Worm (Caenorhabditis elegans) whole organism, early embryonic: ENCODE results near the gene Y6E2A.1.

Experiments used
- B0310.2 ChIP-seq: sonication (generic microtip); optimal IDR thresholded peaks from 2 replicates; lab custom pipeline; 2016; ENCODE audit warnings: mild to moderate bottlenecking, missing genetic modification characterization, missing compliant biosample characterization
- F13C5.2 ChIP-seq: sonication (generic microtip); optimal IDR thresholded peaks from 2 replicates; lab custom pipeline; 2017; ENCODE audit warnings: mild to moderate bottlenecking, missing genetic modification characterization, inconsistent platforms, missing compliant biosample characterization
- ama-1 ChIP-seq: fragments of 150-350 bp; optimal IDR thresholded peaks from 2 replicates; lab custom pipeline; 2014
- ceh-13 ChIP-seq: fragments of 200-800 bp; sonication (Bioruptor generic); optimal IDR thresholded peaks from 2 replicates; lab custom pipeline; 2018; ENCODE audit warnings: mild to moderate bottlenecking, missing genetic modification characterization, missing compliant biosample characterization
- ets-7 ChIP-seq: sonication (generic microtip); optimal IDR thresholded peaks from 2 replicates; lab custom pipeline; 2016; ENCODE audit warnings: missing genotype, missing genetic modification characterization, missing compliant biosample characterization
- flt-1 ChIP-seq: fragments of 200-800 bp; sonication (Bioruptor generic); IDR thresholded peaks from 2 replicates; pipeline ENCODE4 v1.3.6; 2022; ENCODE audit warnings: missing genetic modification characterization, missing compliant biosample characterization
- hmbx-1 ChIP-seq: sonication (generic microtip); optimal IDR thresholded peaks from 2 replicates; lab custom pipeline; 2016; ENCODE audit warnings: mild to moderate bottlenecking, missing genetic modification characterization, missing compliant biosample characterization
- hmg-4 ChIP-seq: fragments of 200-800 bp; sonication (Bioruptor generic); optimal IDR thresholded peaks from 2 replicates; lab custom pipeline; 2018; ENCODE audit warnings: mild to moderate bottlenecking, missing genetic modification characterization, missing compliant biosample characterization
- hnd-1 ChIP-seq: sonication (generic microtip); optimal IDR thresholded peaks from 2 replicates; lab custom pipeline; 2016; ENCODE audit warnings: missing genetic modification characterization, missing compliant biosample characterization
- pes-1 ChIP-seq: fragments of 200-800 bp; sonication (Bioruptor generic); IDR thresholded peaks from 2 replicates; pipeline ENCODE4 v1.3.6; 2022; ENCODE audit warnings: missing genetic modification reagents, missing genetic modification characterization, missing compliant biosample characterization
- scrt-1 ChIP-seq: fragments of 200-800 bp; sonication (Bioruptor generic); IDR thresholded peaks from 2 replicates; pipeline ENCODE4 v1.3.6; 2022; ENCODE audit warnings: missing genetic modification characterization, missing compliant biosample characterization
- sea-1 ChIP-seq: fragments of 200-800 bp; sonication (Bioruptor generic); conservative IDR thresholded peaks from 2 replicates; pipeline ENCODE4 v1.3.6; 2022; ENCODE audit warnings: missing genetic modification characterization, missing compliant biosample characterization
- tbx-11 ChIP-seq: fragments of 200-800 bp; sonication (Bioruptor generic); IDR thresholded peaks from 2 replicates; pipeline ENCODE4 v1.3.6; 2022; ENCODE audit warnings: missing genetic modification characterization, missing compliant biosample characterization
- tbx-37 ChIP-seq: fragments of 200-800 bp; sonication (Bioruptor generic); conservative IDR thresholded peaks from 2 replicates; pipeline ENCODE4 v1.3.6; 2022; ENCODE audit warnings: missing genetic modification reagents, missing genetic modification characterization, missing compliant biosample characterization

ce11 chrV:15721431-15721830, 11.1 kb upstream of the Y6E2A.1 start:
- TF ChIP-seq ama-1, result no peak
- TF ChIP-seq hmbx-1 (tag; lab: Kevin White, UChicago), result no peak
- no peak for TF ChIP-seq hnd-1 (tag; lab: Kevin White, UChicago)
- TF ChIP-seq tbx-11 (GFP tag; lab: Robert Waterston, UW), result no peak
- TF ChIP-seq ets-7 (tag; lab: Kevin White, UChicago), result no peak
- TF ChIP-seq hmg-4 (GFP tag; lab: Kevin White, UChicago), result no peak
- TF ChIP-seq pes-1 (GFP tag; lab: Robert Waterston, UW), result no peak
- no peak for TF ChIP-seq sea-1 (GFP tag; lab: Robert Waterston, UW)
- no peak for TF ChIP-seq flt-1 (GFP tag; lab: Robert Waterston, UW)
- no peak for TF ChIP-seq tbx-37
- TF ChIP-seq ceh-13 (GFP tag; lab: Kevin White, UChicago), result no peak
- TF ChIP-seq scrt-1 (GFP tag; lab: Robert Waterston, UW), result no peak
- TF ChIP-seq F13C5.2 (tag; lab: Kevin White, UChicago), result no peak
- TF ChIP-seq B0310.2 (tag; lab: Kevin White, UChicago), result no peak
